Fruit fly (Drosophila melanogaster) whole organism, pupa: ENCODE data around the gene Amacr.

Source experiments
- CG10348 ChIP-seq: fragments of 200-800 bp; sonication (Bioruptor generic); IDR thresholded peaks from 2 replicates; pipeline ENCODE4 v1.3.6; 2022; ENCODE audit warnings: missing biosample characterization, missing genetic modification characterization
- CG12605 ChIP-seq: fragments of 200-800 bp; sonication (Bioruptor generic); IDR thresholded peaks from 2 replicates; pipeline ENCODE4 v1.3.6; 2022; ENCODE audit warnings: missing biosample characterization, missing genetic modification characterization
- CG13204 ChIP-seq: fragments of 200-800 bp; sonication (Bioruptor generic); optimal IDR thresholded peaks from 2 replicates; lab custom pipeline; 2018; ENCODE audit warnings: missing biosample characterization, mild to moderate bottlenecking, missing genetic modification characterization, moderate library complexity
- CG14655 ChIP-seq: fragments of 200-800 bp; sonication (Bioruptor generic); optimal IDR thresholded peaks from 3 replicates; lab custom pipeline; 2017; ENCODE audit warnings: mild to moderate bottlenecking, missing biosample characterization, missing genetic modification reagents, missing genetic modification characterization
- CG15710 ChIP-seq: fragments of 200-800 bp; sonication (Bioruptor generic); optimal IDR thresholded peaks from 2 replicates; lab custom pipeline; 2018; ENCODE audit warnings: missing biosample characterization, mild to moderate bottlenecking, missing genetic modification characterization, moderate library complexity
- CG17806 ChIP-seq: fragments of 200-800 bp; sonication (Bioruptor generic); optimal IDR thresholded peaks from 2 replicates; lab custom pipeline; 2018; ENCODE audit warnings: missing biosample characterization, mild to moderate bottlenecking, missing genetic modification characterization, moderate library complexity
- CG32121 ChIP-seq: fragments of 200-800 bp; sonication (Bioruptor generic); IDR thresholded peaks from 2 replicates; pipeline ENCODE4 v1.3.6; 2022; ENCODE audit warnings: missing biosample characterization, missing genetic modification characterization
- CG34367 ChIP-seq: fragments of 200-800 bp; sonication (Bioruptor generic); optimal IDR thresholded peaks from 2 replicates; lab custom pipeline; 2018; ENCODE audit warnings: missing biosample characterization, mild to moderate bottlenecking, missing genetic modification characterization
- CG4496 ChIP-seq: fragments of 200-800 bp; sonication (Bioruptor generic); IDR thresholded peaks from 3 replicates; pipeline ENCODE4 v1.3.6; 2022; ENCODE audit warnings: missing biosample characterization, missing genetic modification characterization
- CG8159 ChIP-seq: fragments of 200-800 bp; sonication (Bioruptor generic); optimal IDR thresholded peaks from 3 replicates; lab custom pipeline; 2018; ENCODE audit warnings: missing biosample characterization, mild to moderate bottlenecking, missing genetic modification characterization, moderate library complexity
- CG8301 ChIP-seq: fragments of 200-800 bp; sonication (Bioruptor generic); optimal IDR thresholded peaks from 2 replicates; lab custom pipeline; 2018; ENCODE audit warnings: missing biosample characterization, mild to moderate bottlenecking, missing genetic modification characterization
- CG9948 ChIP-seq: fragments of 200-800 bp; sonication (Bioruptor generic); optimal IDR thresholded peaks from 2 replicates; lab custom pipeline; 2018; ENCODE audit warnings: missing biosample characterization, mild to moderate bottlenecking, missing genetic modification characterization, moderate library complexity
- D1 ChIP-seq: fragments of 200-800 bp; sonication (Bioruptor generic); optimal IDR thresholded peaks from 2 replicates; lab custom pipeline; 2018; ENCODE audit warnings: missing biosample characterization, mild to moderate bottlenecking, missing genetic modification characterization, moderate library complexity
- EcR ChIP-seq: fragments of 200-800 bp; sonication (Bioruptor generic); optimal IDR thresholded peaks from 3 replicates; lab custom pipeline; 2019; ENCODE audit warnings: missing biosample characterization, missing genetic modification characterization, mild to moderate bottlenecking, moderate library complexity, missing genetic modification reagents
- Ets98B ChIP-seq: fragments of 200-800 bp; sonication (Bioruptor generic); IDR thresholded peaks from 2 replicates; pipeline ENCODE4 v1.3.6; 2022; ENCODE audit warnings: missing biosample characterization, missing genetic modification characterization
- Pif1A ChIP-seq: fragments of 200-800 bp; sonication (Bioruptor generic); optimal IDR thresholded peaks from 3 replicates; lab custom pipeline; 2016; ENCODE audit warnings: missing biosample characterization, missing genetic modification characterization
- Pif1B ChIP-seq: fragments of 200-800 bp; sonication (Bioruptor generic); optimal IDR thresholded peaks from 3 replicates; lab custom pipeline; 2016; ENCODE audit warnings: missing biosample characterization, missing genetic modification characterization
- Snoo ChIP-seq: fragments of 200-800 bp; sonication (Bioruptor generic); optimal IDR thresholded peaks from 3 replicates; lab custom pipeline; 2017; ENCODE audit warnings: missing biosample characterization, mild to moderate bottlenecking, missing genetic modification characterization, inconsistent platforms
- fd96Ca ChIP-seq: fragments of 200-800 bp; sonication (Bioruptor generic); IDR thresholded peaks from 3 replicates; pipeline ENCODE4 v1.3.6; 2022; ENCODE audit warnings: missing biosample characterization, missing genetic modification characterization
- gl ChIP-seq: fragments of 200-800 bp; sonication (Bioruptor generic); optimal IDR thresholded peaks from 2 replicates; lab custom pipeline; 2018; ENCODE audit warnings: missing biosample characterization, mild to moderate bottlenecking, missing genetic modification characterization
- rn ChIP-seq: fragments of 200-800 bp; sonication (Bioruptor generic); IDR thresholded peaks from 2 replicates; pipeline ENCODE4 v1.3.6; 2022; ENCODE audit warnings: missing biosample characterization, missing genetic modification characterization

Amacr gene

DNA sequence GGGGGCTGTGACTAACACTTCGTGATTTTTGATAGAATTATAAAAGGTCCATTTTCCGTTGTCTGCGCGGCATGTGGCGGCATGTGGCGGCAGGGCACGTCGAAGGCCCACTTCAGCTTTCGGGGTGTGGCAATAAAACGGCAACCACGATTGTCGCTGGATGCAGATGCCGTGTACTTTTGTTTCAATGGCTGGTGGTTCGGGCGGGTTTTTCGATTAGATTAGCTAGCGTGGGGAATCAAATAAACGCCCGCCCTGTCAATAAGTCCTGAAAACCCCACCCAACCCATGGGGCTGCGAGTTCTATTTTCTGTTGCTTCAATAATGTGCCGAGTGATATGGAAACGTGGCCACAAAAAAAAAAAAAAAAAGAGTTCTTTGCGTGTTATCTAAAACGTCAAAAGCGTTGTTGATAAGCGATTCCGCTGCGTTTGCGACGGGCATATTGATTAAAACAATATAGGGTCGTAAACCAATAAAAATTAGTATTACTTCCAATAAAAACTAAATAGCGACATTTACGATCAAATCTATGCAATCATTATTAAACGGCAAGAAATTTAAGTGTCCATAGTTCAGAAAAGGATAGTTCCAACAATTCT, 21.4 kb upstream of the Amacr start:
- no peak for TF ChIP-seq CG8159 (tag; lab: Kevin White, UChicago)
- 0 out of 3 replicates have a peak, but pooled peaks have one; percentile 28 for TF ChIP-seq fd96Ca (GFP tag; lab: Robert Waterston, UW)

- TF ChIP-seq CG15710 (tag; lab: Kevin White, UChicago) (peak; percentile 30), CG8159 (tag; lab: Kevin White, UChicago) (no peak), CG4496 (no peak; the same call in 1 of the 3 replicates), CG17806 (tag; lab: Kevin White, UChicago) (no peak), gl (tag; lab: Kevin White, UChicago) (peak; percentile 19), CG12605 (no peak), Snoo (peak; percentile 66), rn (GFP tag; lab: Robert Waterston, UW) (no peak), CG32121 (peak; percentile 40; the same call in 1 of the 2 replicates), EcR (no peak), D1 (tag; lab: Kevin White, UChicago) (peak; percentile 28), fd96Ca (GFP tag; lab: Robert Waterston, UW) (peak; percentile 62; the same call in 2 of the 3 replicates), CG14655 (GFP tag; lab: Kevin White, UChicago) (no peak), CG8301 (no peak), CG10348 (GFP tag; lab: Robert Waterston, UW) (no peak), CG9948 (tag; lab: Kevin White, UChicago) (no peak), Pif1B (GFP tag; lab: Kevin White, UChicago) (peak; percentile 7), Ets98B (GFP tag; lab: Robert Waterston, UW) (peak; percentile 52), Pif1A (GFP tag; lab: Kevin White, UChicago) (peak; percentile 59), CG34367 (tag; lab: Kevin White, UChicago) (no peak), CG13204 (no peak)
- TF ChIP-seq, all 21 proteins: peak for 9
Observed at dm6 chr2L:20770242-20770769, 18.2 kb upstream of the Amacr start, which contains the start of gene cad. Gene cad (plus strand): TSS chr2L:20770731.

- TF ChIP-seq gl (tag; lab: Kevin White, UChicago) (no peak), fd96Ca (GFP tag; lab: Robert Waterston, UW) (no peak), CG32121 (no peak), rn (GFP tag; lab: Robert Waterston, UW) (no peak), D1 (tag; lab: Kevin White, UChicago) (no peak), Snoo (no peak), Pif1A (GFP tag; lab: Kevin White, UChicago) (no peak), CG8301 (no peak), CG8159 (tag; lab: Kevin White, UChicago) (no peak), Ets98B (GFP tag; lab: Robert Waterston, UW) (no peak), CG12605 (no peak), CG17806 (tag; lab: Kevin White, UChicago) (no peak), CG14655 (GFP tag; lab: Kevin White, UChicago) (no peak), CG4496 (no peak), CG34367 (tag; lab: Kevin White, UChicago) (no peak), EcR (no peak), CG10348 (GFP tag; lab: Robert Waterston, UW) (no peak), CG15710 (tag; lab: Kevin White, UChicago) (no peak), Pif1B (GFP tag; lab: Kevin White, UChicago) (no peak)
Observed at dm6 chr2L:20768568-20769071, 16.5 kb upstream of the Amacr start.

dm6 chr2L:20764663-20765062, 12.5 kb upstream of the Amacr start:
- no peak for TF ChIP-seq EcR
- no peak for TF ChIP-seq CG8159 (tag; lab: Kevin White, UChicago)
- no peak for TF ChIP-seq CG13204
- no peak for TF ChIP-seq CG17806 (tag; lab: Kevin White, UChicago)
- TF ChIP-seq rn (GFP tag; lab: Robert Waterston, UW): no peak
- TF ChIP-seq CG15710 (tag; lab: Kevin White, UChicago): no peak
- TF ChIP-seq CG14655 (GFP tag; lab: Kevin White, UChicago): no peak
- no peak for TF ChIP-seq gl (tag; lab: Kevin White, UChicago)
- no peak for TF ChIP-seq Ets98B (GFP tag; lab: Robert Waterston, UW)
- TF ChIP-seq Pif1A (GFP tag; lab: Kevin White, UChicago): no peak

- peak; percentile 77 for TF ChIP-seq CG15710 (tag; lab: Kevin White, UChicago)
- TF ChIP-seq Pif1B (GFP tag; lab: Kevin White, UChicago): peak; percentile 73
- peak; percentile 75 for TF ChIP-seq CG9948 (tag; lab: Kevin White, UChicago)
- TF ChIP-seq CG12605: peak; percentile 79
- TF ChIP-seq CG8301: peak; percentile 62
- peak; percentile 35; the same call in 1 of the 3 replicates for TF ChIP-seq fd96Ca (GFP tag; lab: Robert Waterston, UW)
- peak; percentile 78 for TF ChIP-seq Snoo
- no peak for TF ChIP-seq CG13204
- peak; percentile 77 for TF ChIP-seq CG32121
- TF ChIP-seq gl (tag; lab: Kevin White, UChicago): peak; percentile 28
- no peak for TF ChIP-seq CG10348 (GFP tag; lab: Robert Waterston, UW)
- peak; percentile 83 for TF ChIP-seq CG8159 (tag; lab: Kevin White, UChicago)
- peak; percentile 74 for TF ChIP-seq Pif1A (GFP tag; lab: Kevin White, UChicago)
- peak; percentile 73 for TF ChIP-seq CG14655 (GFP tag; lab: Kevin White, UChicago)
- no peak for TF ChIP-seq EcR
- peak; percentile 49 for TF ChIP-seq CG34367 (tag; lab: Kevin White, UChicago)
- TF ChIP-seq Ets98B (GFP tag; lab: Robert Waterston, UW): peak; percentile 65
- TF ChIP-seq CG4496: peak; percentile 76
- TF ChIP-seq rn (GFP tag; lab: Robert Waterston, UW): 0 out of 2 replicates have a peak, but pooled peaks have one; percentile 44
- TF ChIP-seq D1 (tag; lab: Kevin White, UChicago): no peak
- TF ChIP-seq CG17806 (tag; lab: Kevin White, UChicago): peak; percentile 72
Observed at dm6 chr2L:20761951-20762538, 9.9 kb upstream of the Amacr start.
